Worm (Caenorhabditis elegans) whole organism, L1 larva: ENCODE measurements around the gene mvk-1.

Source experiments
- C04F5.9 ChIP-seq: sonication (generic microtip); optimal IDR thresholded peaks from 2 replicates; lab custom pipeline; 2016; ENCODE audit warnings: missing genetic modification characterization, missing compliant biosample characterization
- Y116A8C.19 ChIP-seq: sonication (generic microtip); optimal IDR thresholded peaks from 2 replicates; lab custom pipeline; 2016; ENCODE audit warnings: missing compliant biosample characterization, missing genetic modification characterization, borderline replicate concordance
- alr-1 ChIP-seq: fragments of 200-800 bp; sonication (Bioruptor generic); optimal IDR thresholded peaks from 2 replicates; lab custom pipeline; 2018; ENCODE audit warnings: borderline replicate concordance, mild to moderate bottlenecking, missing genetic modification characterization, missing compliant biosample characterization
- blmp-1 ChIP-seq: fragments of 150-350 bp; optimal IDR thresholded peaks from 2 replicates; lab custom pipeline; 2014; ENCODE audit warnings: missing biosample characterization, missing genetic modification characterization
- ceh-8 ChIP-seq: fragments of 200-800 bp; sonication (Bioruptor generic); optimal IDR thresholded peaks from 2 replicates; lab custom pipeline; 2018; ENCODE audit warnings: mild to moderate bottlenecking, missing genetic modification characterization, moderate library complexity, missing compliant biosample characterization
- ceh-82 ChIP-seq, 3 experiments: fragments of 150-350 bp in 1 of 3; sonication (generic microtip) in 2 of 3; optimal IDR thresholded peaks; 2 replicates each; lab custom pipeline; 2014 to 2017; ENCODE audit warnings: missing biosample characterization in 3 of 3, missing genetic modification characterization in 3 of 3
- ceh-88 ChIP-seq: fragments of 200-800 bp; sonication (Bioruptor generic); IDR thresholded peaks from 2 replicates; pipeline ENCODE4 v1.3.6; 2022; ENCODE audit warnings: missing genetic modification characterization, missing compliant biosample characterization
- ces-1 ChIP-seq: fragments of 150-350 bp; optimal IDR thresholded peaks from 2 replicates; lab custom pipeline; 2014; ENCODE audit warnings: missing biosample characterization, missing genetic modification reagents, missing genetic modification characterization
- dpl-1 ChIP-seq, 3 experiments: fragments of 150-350 bp in 2 of 3; sonication (generic microtip) in 1 of 3; optimal IDR thresholded peaks; 2 replicates each; lab custom pipeline; 2014 to 2017; ENCODE audit warnings: missing biosample characterization in 3 of 3, missing genetic modification characterization in 3 of 3, missing genetic modification reagents in 3 of 3
- dsc-1 ChIP-seq: sonication (generic microtip); optimal IDR thresholded peaks from 2 replicates; lab custom pipeline; 2016; ENCODE audit warnings: mild to moderate bottlenecking, missing genetic modification characterization, missing compliant biosample characterization
- efl-1 ChIP-seq, 4 experiments: fragments of 150-350 bp; optimal IDR thresholded peaks in 3 of 4; peaks in 1 of 4; 1 replicate in 1 of 4; 2 replicates in 3 of 4; lab custom pipeline; 2014; ENCODE audit warnings: missing biosample characterization in 2 of 4, missing genetic modification characterization in 2 of 4, missing genetic modification reagents in 2 of 4
- efl-3 ChIP-seq: fragments of 200-800 bp; sonication (Bioruptor generic); optimal IDR thresholded peaks from 2 replicates; lab custom pipeline; 2018; ENCODE audit warnings: mild to moderate bottlenecking, missing genetic modification characterization, missing compliant biosample characterization
- egl-13 ChIP-seq: sonication (generic microtip); optimal IDR thresholded peaks from 2 replicates; lab custom pipeline; 2016; ENCODE audit warnings: missing genotype, missing genetic modification reagents, missing genetic modification characterization, missing compliant biosample characterization
- egl-27 ChIP-seq, 2 experiments: fragments of 150-350 bp in 1 of 2; sonication (generic microtip); optimal IDR thresholded peaks; 3 replicates each; lab custom pipeline; 2017 to 2018; ENCODE audit warnings: missing biosample characterization in 2 of 2, missing genetic modification characterization in 2 of 2, missing genetic modification reagents in 2 of 2
- fkh-10 ChIP-seq: sonication (generic microtip); optimal IDR thresholded peaks from 2 replicates; lab custom pipeline; 2017; ENCODE audit warnings: missing biosample characterization, missing genetic modification reagents, missing genetic modification characterization
- fkh-8 ChIP-seq: sonication (generic microtip); optimal IDR thresholded peaks from 2 replicates; lab custom pipeline; 2016; ENCODE audit warnings: mild to moderate bottlenecking, missing genetic modification characterization, missing compliant biosample characterization
- hlh-17 ChIP-seq: fragments of 200-800 bp; sonication (Bioruptor generic); optimal IDR thresholded peaks from 2 replicates; lab custom pipeline; 2018; ENCODE audit warnings: missing genetic modification characterization, mild to moderate bottlenecking, missing compliant biosample characterization, moderate library complexity, borderline replicate concordance
- hpl-2 ChIP-seq: fragments of 150-350 bp; optimal IDR thresholded peaks from 2 replicates; lab custom pipeline; 2014; ENCODE audit warnings: missing biosample characterization, missing genetic modification reagents, missing genetic modification characterization
- irx-1 ChIP-seq: sonication (generic microtip); optimal IDR thresholded peaks from 2 replicates; lab custom pipeline; 2016; ENCODE audit warnings: missing genetic modification characterization, missing compliant biosample characterization
- isw-1 ChIP-seq: fragments of 200-800 bp; sonication (Bioruptor generic); IDR thresholded peaks from 2 replicates; pipeline ENCODE4 v1.3.6; 2022; ENCODE audit warnings: missing genetic modification characterization, missing compliant biosample characterization
- jun-1 ChIP-seq: fragments of 150-350 bp; optimal IDR thresholded peaks from 2 replicates; lab custom pipeline; 2014; ENCODE audit warnings: missing biosample characterization, missing genetic modification reagents, missing genetic modification characterization
- lin-13 ChIP-seq: fragments of 150-350 bp; optimal IDR thresholded peaks from 2 replicates; lab custom pipeline; 2014; ENCODE audit warnings: missing biosample characterization, missing genetic modification reagents, missing genetic modification characterization
- lin-14 ChIP-seq: fragments of 200-800 bp; sonication (Bioruptor generic); optimal IDR thresholded peaks from 2 replicates; lab custom pipeline; 2018; ENCODE audit warnings: mild to moderate bottlenecking, missing genetic modification characterization, moderate library complexity, missing compliant biosample characterization
- lin-35 ChIP-seq, 2 experiments: fragments of 150-350 bp; optimal IDR thresholded peaks; 2 replicates each; lab custom pipeline; 2014; ENCODE audit warnings: missing biosample characterization in 2 of 2, missing genetic modification characterization in 2 of 2, missing genetic modification reagents in 2 of 2
- lir-3 ChIP-seq: sonication (generic microtip); optimal IDR thresholded peaks from 2 replicates; lab custom pipeline; 2016; ENCODE audit warnings: mild to moderate bottlenecking, missing genetic modification characterization, moderate library complexity, missing compliant biosample characterization; ENCODE audit not compliant: poor library complexity
- lsy-2 ChIP-seq, 2 experiments: fragments of 150-350 bp; optimal IDR thresholded peaks; 2 replicates each; lab custom pipeline; 2014; ENCODE audit warnings: missing biosample characterization in 2 of 2, missing genetic modification characterization in 2 of 2
- mab-9 ChIP-seq: fragments of 200-800 bp; sonication (Bioruptor generic); IDR thresholded peaks from 2 replicates; pipeline ENCODE4 v1.3.6; 2022; ENCODE audit warnings: missing genetic modification reagents, missing genetic modification characterization, missing compliant biosample characterization
- mdl-1 ChIP-seq, 2 experiments: fragments of 150-350 bp; optimal IDR thresholded peaks; 2 replicates each; lab custom pipeline; 2014 to 2017; ENCODE audit warnings: missing biosample characterization in 2 of 2, missing genetic modification characterization in 2 of 2, inconsistent platforms in 1 of 2
- mep-1 ChIP-seq: fragments of 150-350 bp; optimal IDR thresholded peaks from 2 replicates; lab custom pipeline; 2014; ENCODE audit warnings: missing biosample characterization, missing genetic modification characterization
- nhr-19 ChIP-seq: fragments of 200-800 bp; sonication (Bioruptor generic); conservative IDR thresholded peaks from 2 replicates; pipeline ENCODE4 v1.3.6; 2022; ENCODE audit warnings: missing genetic modification characterization, missing compliant biosample characterization
- nhr-237 ChIP-seq: fragments of 150-350 bp; optimal IDR thresholded peaks from 2 replicates; lab custom pipeline; 2014; ENCODE audit warnings: missing biosample characterization, missing genetic modification characterization
- nhr-47 ChIP-seq: sonication (generic microtip); optimal IDR thresholded peaks from 2 replicates; lab custom pipeline; 2016; ENCODE audit warnings: mild to moderate bottlenecking, missing genetic modification characterization, moderate library complexity, missing compliant biosample characterization
- nhr-71 ChIP-seq: sonication (generic microtip); optimal IDR thresholded peaks from 2 replicates; lab custom pipeline; 2016; ENCODE audit warnings: mild to moderate bottlenecking, missing genetic modification characterization, moderate library complexity, missing compliant biosample characterization
- nhr-76 ChIP-seq: sonication (generic microtip); optimal IDR thresholded peaks from 2 replicates; lab custom pipeline; 2017; ENCODE audit warnings: missing biosample characterization, missing genetic modification characterization
- nhr-84 ChIP-seq: sonication (generic microtip); optimal IDR thresholded peaks from 2 replicates; lab custom pipeline; 2017; ENCODE audit warnings: missing biosample characterization, missing genetic modification characterization
- nhr-90 ChIP-seq: sonication (generic microtip); optimal IDR thresholded peaks from 2 replicates; lab custom pipeline; 2016; ENCODE audit warnings: mild to moderate bottlenecking, missing genetic modification characterization, missing compliant biosample characterization; ENCODE audit not compliant: poor library complexity
- pag-3 ChIP-seq: sonication (generic microtip); optimal IDR thresholded peaks from 2 replicates; lab custom pipeline; 2017; ENCODE audit warnings: missing genetic modification characterization, mild to moderate bottlenecking, missing compliant biosample characterization, antibody characterized with exemption, borderline replicate concordance; ENCODE audit not compliant: insufficient read depth
- rnt-1 ChIP-seq: sonication (generic microtip); optimal IDR thresholded peaks from 2 replicates; lab custom pipeline; 2016; ENCODE audit warnings: mild to moderate bottlenecking, missing genetic modification characterization, moderate library complexity, missing compliant biosample characterization
- snpc-4 ChIP-seq: fragments of 150-350 bp; optimal IDR thresholded peaks from 2 replicates; lab custom pipeline; 2014; ENCODE audit warnings: missing biosample characterization, missing genetic modification characterization
- snu-23 ChIP-seq: sonication (generic microtip); optimal IDR thresholded peaks from 2 replicates; lab custom pipeline; 2016; ENCODE audit warnings: missing genetic modification characterization, missing compliant biosample characterization
- sox-4 ChIP-seq: sonication (generic microtip); optimal IDR thresholded peaks from 2 replicates; lab custom pipeline; 2016; ENCODE audit warnings: missing genetic modification characterization, missing compliant biosample characterization
- swsn-7 ChIP-seq: sonication (generic microtip); optimal IDR thresholded peaks from 2 replicates; lab custom pipeline; 2016; ENCODE audit warnings: missing genetic modification characterization, missing compliant biosample characterization
- tbx-2 ChIP-seq: sonication (generic microtip); optimal IDR thresholded peaks from 2 replicates; lab custom pipeline; 2016; ENCODE audit warnings: missing genetic modification characterization, missing compliant biosample characterization
- unc-86 ChIP-seq: sonication (generic microtip); optimal IDR thresholded peaks from 2 replicates; lab custom pipeline; 2016; ENCODE audit warnings: missing genetic modification characterization, missing compliant biosample characterization
- xbp-1 ChIP-seq: sonication (generic microtip); optimal IDR thresholded peaks from 2 replicates; lab custom pipeline; 2016; ENCODE audit warnings: missing genetic modification characterization, missing compliant biosample characterization
- ztf-4 ChIP-seq: fragments of 150-350 bp; optimal IDR thresholded peaks from 2 replicates; lab custom pipeline; 2014; ENCODE audit warnings: missing biosample characterization, missing genetic modification characterization

The mvk-1 gene

ce11 chrIII:6138457-6138856, 2.4 kb upstream of the mvk-1 start:
- TF ChIP-seq dsc-1 (tag; lab: Kevin White, UChicago) (peak; percentile 18), lin-14 (GFP tag; lab: Kevin White, UChicago) (peak; percentile 86), nhr-47 (peak; percentile 18), rnt-1 (tag; lab: Kevin White, UChicago) (peak; percentile 50), fkh-8 (tag; lab: Kevin White, UChicago) (peak; percentile 11), snpc-4 (tag; lab: Kevin White, UChicago) (no peak), ces-1 (GFP tag; lab: Kevin White, UChicago) (no peak), pag-3 (peak; percentile 62), snu-23 (GFP tag; lab: Kevin White, UChicago) (peak; percentile 6), nhr-19 (GFP tag; lab: Robert Waterston, UW) (peak; percentile 39; the same call in 1 of the 2 replicates), irx-1 (tag; lab: Kevin White, UChicago) (no peak), efl-1 (optimal IDR thresholded peaks at IDR 0.05; lab: Kevin White, UChicago) (no peak), efl-1 (GFP tag; optimal IDR thresholded peaks at IDR 0.05 in 1 of 2; lab: Kevin White, UChicago) (peak in 1 of 2 experiments; percentile 22), nhr-71 (tag; lab: Kevin White, UChicago) (peak; percentile 56)

- peak; percentile 96 for TF ChIP-seq fkh-10 (GFP tag; lab: Kevin White, UChicago)
- TF ChIP-seq nhr-90 (tag; lab: Kevin White, UChicago): no peak
- TF ChIP-seq mab-9 (GFP tag; lab: Robert Waterston, UW): 0 out of 2 replicates have a peak, but pooled peaks have one; percentile 31
- no peak for TF ChIP-seq ceh-88 (GFP tag; lab: Robert Waterston, UW)
- peak; percentile 63 for TF ChIP-seq xbp-1 (tag; lab: Kevin White, UChicago)
- peak; percentile 87 for TF ChIP-seq unc-86 (tag; lab: Kevin White, UChicago)
- peak; percentile 2 for TF ChIP-seq lir-3 (tag; lab: Kevin White, UChicago)
- peak; percentile 65 for TF ChIP-seq ztf-4 (tag; lab: Kevin White, UChicago)
- TF ChIP-seq lin-14 (GFP tag; lab: Kevin White, UChicago): peak; percentile 98
- TF ChIP-seq nhr-84: no peak
- TF ChIP-seq nhr-19 (GFP tag; lab: Robert Waterston, UW): peak; percentile 44
- TF ChIP-seq efl-3 (GFP tag; lab: Kevin White, UChicago): no peak
- peak; percentile 57 for TF ChIP-seq irx-1 (tag; lab: Kevin White, UChicago)
- TF ChIP-seq tbx-2: peak; percentile 77
- peak in 1 of 2 experiments; percentile 53 for TF ChIP-seq lin-35 (GFP tag; optimal IDR thresholded peaks at IDR 0.05; lab: Kevin White, UChicago)
- TF ChIP-seq C04F5.9 (tag; lab: Kevin White, UChicago): no peak
- TF ChIP-seq snpc-4 (tag; lab: Kevin White, UChicago): no peak
- TF ChIP-seq mdl-1 (tag; optimal IDR thresholded peaks at IDR 0.05; lab: Kevin White, UChicago): peak in 1 of 2 experiments; percentile 57
- peak; percentile 47 to 55 for TF ChIP-seq efl-1 (optimal IDR thresholded peaks at IDR 0.05; lab: Kevin White, UChicago)
- TF ChIP-seq efl-1 (GFP tag; optimal IDR thresholded peaks at IDR 0.05 in 1 of 2; lab: Kevin White, UChicago): peak in 1 of 2 experiments; percentile 35
- peak; percentile 68 for TF ChIP-seq mep-1
- TF ChIP-seq egl-13: peak; percentile 51
- TF ChIP-seq lsy-2 (tag; optimal IDR thresholded peaks at IDR 0.05; lab: Kevin White, UChicago): peak; percentile 70 to 72
- peak; percentile 59 for TF ChIP-seq ces-1 (GFP tag; lab: Kevin White, UChicago)
- peak in 2 of 3 experiments; percentile 17 to 29 for TF ChIP-seq dpl-1 (GFP tag; optimal IDR thresholded peaks at IDR 0.05; lab: Kevin White, UChicago)
- TF ChIP-seq nhr-237 (tag; lab: Kevin White, UChicago): no peak
- TF ChIP-seq dsc-1 (tag; lab: Kevin White, UChicago): peak; percentile 55
- TF ChIP-seq alr-1 (tag; lab: Kevin White, UChicago): no peak
- TF ChIP-seq hpl-2 (GFP tag; lab: Kevin White, UChicago): no peak
- no peak for TF ChIP-seq hlh-17
- TF ChIP-seq egl-27 (tag; optimal IDR thresholded peaks at IDR 0.05; lab: Kevin White, UChicago): peak in 1 of 2 experiments; percentile 48
- peak; percentile 71 for TF ChIP-seq snu-23 (GFP tag; lab: Kevin White, UChicago)
- peak; percentile 3 for TF ChIP-seq jun-1
- TF ChIP-seq ceh-82 (tag; optimal IDR thresholded peaks at IDR 0.05; lab: Kevin White, UChicago): peak; percentile 3 to 82 (median 78)
- peak; percentile 47; the same call in 1 of the 2 replicates for TF ChIP-seq isw-1
- peak; percentile 55 for TF ChIP-seq ceh-8 (GFP tag; lab: Kevin White, UChicago)
- TF ChIP-seq lin-13 (GFP tag; lab: Kevin White, UChicago): peak; percentile 65
- no peak for TF ChIP-seq blmp-1
- peak; percentile 89 for TF ChIP-seq nhr-71 (tag; lab: Kevin White, UChicago)
- TF ChIP-seq rnt-1 (tag; lab: Kevin White, UChicago): peak; percentile 71
- TF ChIP-seq Y116A8C.19 (tag; lab: Kevin White, UChicago): no peak
- TF ChIP-seq nhr-76 (tag; lab: Kevin White, UChicago): no peak
- TF ChIP-seq swsn-7: peak; percentile 77
- no peak for TF ChIP-seq sox-4 (tag; lab: Kevin White, UChicago)
These were observed 1.4 kb upstream of the mvk-1 start for ce11 chrIII:6137431-6137830.
